Worm (Caenorhabditis elegans): Measurements from ENCODE around the gene K09E9.3.
A peak's percentile ranks its signal among the peaks of the same experiment; 100 is the strongest.

K09E9.3 gene

DNA sequence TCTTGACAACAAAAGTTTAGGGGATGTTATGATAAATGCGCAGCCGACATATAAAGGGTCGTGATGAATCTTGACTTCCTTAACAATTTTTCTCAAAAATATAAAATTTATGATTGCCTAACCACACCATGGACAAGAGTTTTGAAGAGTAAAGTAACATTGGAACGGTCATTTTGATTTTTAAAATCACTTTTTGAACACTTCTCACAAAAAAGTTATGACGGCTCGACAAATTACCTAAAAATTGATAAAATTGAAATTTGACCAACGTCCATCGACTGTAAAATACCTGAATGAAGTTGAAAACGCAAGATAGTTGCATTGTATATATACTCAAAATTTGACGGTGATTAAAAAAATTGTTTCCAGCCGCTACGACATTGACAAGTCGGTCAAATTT is 15.3 kb upstream of the K09E9.3 start:
- no peak for TF ChIP-seq elt-2 (tag; optimal IDR thresholded peaks at IDR 0.05)

ce11 chrX:15627814-15628213 is 14.2 kb upstream of the K09E9.3 start:
- TF ChIP-seq elt-3 (tag; optimal IDR thresholded peaks at IDR 0.05) = no peak
- peak; percentile 36 for TF ChIP-seq lin-39 (tag; optimal IDR thresholded peaks at IDR 0.05)

- TF ChIP-seq lin-15B (tag; optimal IDR thresholded peaks at IDR 0.05) (no peak), ceh-16 (tag; optimal IDR thresholded peaks at IDR 0.05) (no peak), nhr-43 (tag; optimal IDR thresholded peaks at IDR 0.05; ENCODE audit: poor library complexity, severe bottlenecking) (peak; percentile 12), nhr-23 (tag; optimal IDR thresholded peaks at IDR 0.05) (peak; percentile 38), unc-62 (GFP tag; optimal IDR thresholded peaks at IDR 0.05) (peak; percentile 48), nhr-25 (tag; optimal IDR thresholded peaks at IDR 0.05) (peak; percentile 36)
These were observed 12.7 kb upstream of the K09E9.3 start for ce11 chrX:15626119-15626850.

DNA sequence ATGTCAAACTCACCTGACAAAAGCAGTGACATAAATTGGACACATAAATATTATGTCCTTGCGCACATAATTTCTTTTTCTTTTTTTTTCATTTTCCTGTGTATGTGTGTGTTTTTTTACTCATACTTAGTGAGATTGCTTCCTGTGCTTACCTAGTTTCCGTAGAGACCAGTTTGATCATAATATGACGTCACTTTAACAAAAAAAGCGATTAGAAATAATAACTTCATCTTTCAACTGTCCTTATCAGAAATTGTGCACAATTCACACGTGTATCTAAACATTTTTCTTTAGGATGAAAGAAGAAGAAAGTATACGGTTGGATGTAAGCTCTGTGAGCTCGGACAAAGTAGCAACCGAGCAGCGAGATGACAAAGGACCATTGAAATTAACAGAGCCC is 8.4 kb upstream of the K09E9.3 start:
- no peak for TF ChIP-seq ztf-11 (tag; optimal IDR thresholded peaks at IDR 0.05)
- no peak for TF ChIP-seq nhr-25 (tag; optimal IDR thresholded peaks at IDR 0.05)
- no peak for TF ChIP-seq ceh-82 (tag; optimal IDR thresholded peaks at IDR 0.05)
- peak; percentile 46 for TF ChIP-seq pqm-1 (tag; optimal IDR thresholded peaks at IDR 0.05)
- TF ChIP-seq elt-3 (tag; optimal IDR thresholded peaks at IDR 0.05) = no peak
- TF ChIP-seq nhr-76 (tag; optimal IDR thresholded peaks at IDR 0.05) = no peak
- no peak for TF ChIP-seq nhr-43 (tag; optimal IDR thresholded peaks at IDR 0.05; ENCODE audit: poor library complexity, severe bottlenecking)
- TF ChIP-seq mml-1 (tag; optimal IDR thresholded peaks at IDR 0.05) = no peak
- no peak for TF ChIP-seq lin-15B (tag; optimal IDR thresholded peaks at IDR 0.05)
- TF ChIP-seq elt-2 (tag; optimal IDR thresholded peaks at IDR 0.05) = peak; percentile 65
- TF ChIP-seq fos-1 (tag; optimal IDR thresholded peaks at IDR 0.05) = no peak
- no peak for TF ChIP-seq jun-1 (tag; optimal IDR thresholded peaks at IDR 0.05)
- no peak for TF ChIP-seq nhr-28 (tag; optimal IDR thresholded peaks at IDR 0.05)
- no peak for TF ChIP-seq ztf-4 (tag; optimal IDR thresholded peaks at IDR 0.05)

- TF ChIP-seq nhr-28 (tag; optimal IDR thresholded peaks at IDR 0.05) (no peak), mml-1 (tag; optimal IDR thresholded peaks at IDR 0.05) (no peak), nhr-76 (tag; optimal IDR thresholded peaks at IDR 0.05) (no peak), ceh-16 (tag; optimal IDR thresholded peaks at IDR 0.05) (no peak), elt-1 (tag; optimal IDR thresholded peaks at IDR 0.05) (no peak), mdl-1 (tag; optimal IDR thresholded peaks at IDR 0.05) (no peak), zag-1 (tag; optimal IDR thresholded peaks at IDR 0.05) (no peak), elt-3 (tag; optimal IDR thresholded peaks at IDR 0.05) (no peak), ZK546.5 (tag; optimal IDR thresholded peaks at IDR 0.05) (no peak)
These were observed 7.4 kb upstream of the K09E9.3 start for ce11 chrX:15621001-15621400.

DNA sequence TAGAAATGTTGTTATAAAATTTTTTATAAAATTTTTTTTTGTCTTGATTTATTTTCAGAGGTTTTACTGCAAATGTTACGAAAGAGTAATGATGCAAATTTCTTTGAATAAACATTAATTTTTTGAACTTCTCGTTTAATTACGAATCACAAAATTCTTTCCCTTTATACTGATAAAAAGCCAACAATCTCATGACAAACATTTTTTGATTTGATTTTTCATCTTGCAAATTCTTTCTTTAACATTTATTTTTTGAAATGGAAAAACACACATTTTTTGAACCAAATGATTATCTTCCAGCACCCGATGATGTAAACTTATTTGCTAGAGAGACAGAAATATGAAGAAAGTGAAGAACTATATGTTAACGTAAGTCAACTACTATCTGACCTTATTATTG is 6.6 kb upstream of the K09E9.3 start, which contains the start of gene K09E9.1:
TSS of gene K09E9.1 (plus strand) at position 301 of the 400 bp plus-strand sequence.
- TF ChIP-seq ama-1 (optimal IDR thresholded peaks at IDR 0.05) (no peak), elt-2 (tag; optimal IDR thresholded peaks at IDR 0.05) (peak; percentile 18)

- TF ChIP-seq nfya-1 (tag; optimal IDR thresholded peaks at IDR 0.05; ENCODE audit: insufficient read depth) = peak; percentile 2
- TF ChIP-seq lsy-12 (tag; optimal IDR thresholded peaks at IDR 0.05) = peak; percentile 16
- no peak for TF ChIP-seq ceh-28 (tag; optimal IDR thresholded peaks at IDR 0.05)
- no peak for TF ChIP-seq pha-4 (tag; optimal IDR thresholded peaks at IDR 0.05)
- no peak for TF ChIP-seq skn-1 (tag; optimal IDR thresholded peaks at IDR 0.05)
- TF ChIP-seq elt-2 (tag; optimal IDR thresholded peaks at IDR 0.05) = peak; percentile 26
- TF ChIP-seq ceh-9 (tag; optimal IDR thresholded peaks at IDR 0.05) = no peak
- peak; percentile 19 for TF ChIP-seq nhr-43 (tag; optimal IDR thresholded peaks at IDR 0.05; ENCODE audit: poor library complexity, severe bottlenecking)
These were observed 5.7 kb upstream of the K09E9.3 start for ce11 chrX:15619273-15619672.

All from whole organism, L3 larva.